Worm (Caenorhabditis elegans) whole organism, midembryonic: ENCODE results near the gene C52E2.4.

Experiments
- klf-2 ChIP-seq: fragments of 200-800 bp; sonication (Bioruptor generic); conservative IDR thresholded peaks from 2 replicates; pipeline ENCODE4 v1.3.6; 2022; ENCODE audit warnings: missing genetic modification reagents, missing genetic modification characterization, missing compliant biosample characterization
- tab-1 ChIP-seq: fragments of 200-800 bp; sonication (Bioruptor generic); IDR thresholded peaks from 2 replicates; pipeline ENCODE4 v1.3.6; 2022; ENCODE audit warnings: missing genetic modification characterization, missing compliant biosample characterization

- TF ChIP-seq tab-1 (GFP tag; lab: Robert Waterston, UW) (no peak), klf-2 (GFP tag; lab: Robert Waterston, UW) (no peak)
Measured at ce11 chrII:1886379-1886778, 43.4 kb downstream of the C52E2.4 start, which contains the start of gene math-7.
